Fruit fly (Drosophila melanogaster) whole organism, embryonic: Measurements from ENCODE around the gene CG4955.

ENCODE experiments used
- Asciz ChIP-seq: fragments of 200-800 bp; sonication (Bioruptor generic); optimal IDR thresholded peaks from 2 replicates; lab custom pipeline; 2017; ENCODE audit warnings: missing biosample characterization, mild to moderate bottlenecking, missing genetic modification characterization, missing genetic modification reagents
- BtbVII ChIP-seq: fragments of 200-800 bp; sonication (Bioruptor generic); optimal IDR thresholded peaks from 3 replicates; lab custom pipeline; 2017; ENCODE audit warnings: missing biosample characterization, mild to moderate bottlenecking, missing genetic modification characterization
- CG1024 ChIP-seq: fragments of 200-800 bp; sonication (Bioruptor generic); IDR thresholded peaks from 2 replicates; pipeline ENCODE4 v1.3.6; 2022; ENCODE audit warnings: missing biosample characterization, missing genetic modification characterization
- CG11504 ChIP-seq: fragments of 200-800 bp; sonication (Bioruptor generic); optimal IDR thresholded peaks from 3 replicates; lab custom pipeline; 2019; ENCODE audit warnings: missing biosample characterization, mild to moderate bottlenecking, missing genetic modification characterization, moderate library complexity
- CG14050 ChIP-seq: fragments of 200-800 bp; sonication (Bioruptor generic); IDR thresholded peaks from 3 replicates; pipeline ENCODE4 v1.3.6; 2022; ENCODE audit warnings: missing biosample characterization, missing genetic modification characterization
- CG1603 ChIP-seq: fragments of 200-800 bp; sonication (Bioruptor generic); optimal IDR thresholded peaks from 2 replicates; lab custom pipeline; 2019; ENCODE audit warnings: missing biosample characterization, mild to moderate bottlenecking, missing genetic modification characterization, moderate library complexity
- CG16813 ChIP-seq: fragments of 200-800 bp; sonication (Bioruptor generic); IDR thresholded peaks from 3 replicates; pipeline ENCODE4 v1.3.6; 2022; ENCODE audit warnings: missing biosample characterization, missing genetic modification characterization; ENCODE audit not compliant: partially characterized antibody
- CG16863 ChIP-seq: fragments of 200-800 bp; sonication (Bioruptor generic); optimal IDR thresholded peaks from 3 replicates; lab custom pipeline; 2016; ENCODE audit warnings: missing biosample characterization, missing genetic modification characterization
- CG2889 ChIP-seq: fragments of 200-800 bp; sonication (Bioruptor generic); IDR thresholded peaks from 3 replicates; pipeline ENCODE4 v1.3.6; 2022; ENCODE audit warnings: missing biosample characterization, missing genetic modification characterization
- CG3163 ChIP-seq: fragments of 200-800 bp; sonication (Bioruptor generic); optimal IDR thresholded peaks from 3 replicates; lab custom pipeline; 2016; ENCODE audit warnings: missing biosample characterization, missing genetic modification characterization
- CG34224 ChIP-seq: fragments of 200-800 bp; sonication (Bioruptor generic); IDR thresholded peaks from 3 replicates; pipeline ENCODE4 v1.3.6; 2022; ENCODE audit warnings: missing biosample characterization, missing genetic modification characterization; ENCODE audit not compliant: partially characterized antibody
- CG4820 ChIP-seq: fragments of 200-800 bp; sonication (Bioruptor generic); optimal IDR thresholded peaks from 3 replicates; lab custom pipeline; 2016; ENCODE audit warnings: missing biosample characterization, missing genetic modification characterization
- CG6654 ChIP-seq: fragments of 200-800 bp; sonication (Bioruptor generic); optimal IDR thresholded peaks from 2 replicates; lab custom pipeline; 2017; ENCODE audit warnings: missing biosample characterization, mild to moderate bottlenecking, missing genetic modification characterization
- CG6765 ChIP-seq: fragments of 200-800 bp; sonication (Bioruptor generic); optimal IDR thresholded peaks from 3 replicates; lab custom pipeline; 2017; ENCODE audit warnings: missing biosample characterization, mild to moderate bottlenecking, missing genetic modification characterization
- CG7372 ChIP-seq: fragments of 200-800 bp; sonication (Bioruptor generic); IDR thresholded peaks from 2 replicates; pipeline ENCODE4 v1.3.6; 2022; ENCODE audit warnings: missing biosample characterization, missing genetic modification characterization
- CG7556 ChIP-seq: fragments of 200-800 bp; sonication (Bioruptor generic); optimal IDR thresholded peaks from 2 replicates; lab custom pipeline; 2017; ENCODE audit warnings: missing biosample characterization, mild to moderate bottlenecking, missing genetic modification characterization
- CG7786 ChIP-seq: fragments of 200-800 bp; sonication (Bioruptor generic); optimal IDR thresholded peaks from 2 replicates; lab custom pipeline; 2016; ENCODE audit warnings: missing biosample characterization, missing genetic modification characterization
- CG7928 ChIP-seq: fragments of 200-800 bp; sonication (Bioruptor generic); optimal IDR thresholded peaks from 2 replicates; lab custom pipeline; 2017; ENCODE audit warnings: missing biosample characterization, mild to moderate bottlenecking, missing genetic modification characterization
- CG9215 ChIP-seq: fragments of 200-800 bp; sonication (Bioruptor generic); IDR thresholded peaks from 2 replicates; pipeline ENCODE4 v1.3.6; 2022; ENCODE audit warnings: missing biosample characterization, missing genetic modification characterization
- CG9437 ChIP-seq: fragments of 200-800 bp; sonication (Bioruptor generic); optimal IDR thresholded peaks from 2 replicates; lab custom pipeline; 2018; ENCODE audit warnings: missing biosample characterization, mild to moderate bottlenecking, missing genetic modification characterization
- D19A ChIP-seq: fragments of 200-800 bp; optimal IDR thresholded peaks from 3 replicates; lab custom pipeline; 2019; ENCODE audit warnings: missing biosample characterization, mild to moderate bottlenecking, missing genetic modification characterization, moderate library complexity
- D19B ChIP-seq: fragments of 200-800 bp; sonication (Bioruptor generic); optimal IDR thresholded peaks from 2 replicates; lab custom pipeline; 2017; ENCODE audit warnings: missing biosample characterization, mild to moderate bottlenecking, missing genetic modification characterization
- Dfd ChIP-seq, 2 experiments: fragments of >200 bp; optimal IDR thresholded peaks; 2 replicates each; lab custom pipeline; 2017; ENCODE audit warnings: missing biosample characterization in 2 of 2, missing genetic modification characterization in 2 of 2
- Drgx ChIP-seq: fragments of 200-800 bp; sonication (Bioruptor generic); IDR thresholded peaks from 2 replicates; pipeline ENCODE4 v1.3.6; 2022; ENCODE audit warnings: missing biosample characterization, missing genetic modification characterization
- Hand ChIP-seq: fragments of 200-800 bp; sonication (Bioruptor generic); optimal IDR thresholded peaks from 2 replicates; lab custom pipeline; 2017; ENCODE audit warnings: mild to moderate bottlenecking, missing biosample characterization, missing genetic modification reagents, missing genetic modification characterization
- Lpt ChIP-seq: fragments of >200 bp; optimal IDR thresholded peaks from 2 replicates; lab custom pipeline; 2018; ENCODE audit warnings: missing biosample characterization, missing genetic modification characterization
- MESR4 ChIP-seq: fragments of 200-800 bp; sonication (Bioruptor generic); optimal IDR thresholded peaks from 2 replicates; lab custom pipeline; 2018; ENCODE audit warnings: missing biosample characterization, mild to moderate bottlenecking, missing genetic modification characterization, moderate library complexity
- MTF-1 ChIP-seq: fragments of 200-800 bp; sonication (Bioruptor generic); optimal IDR thresholded peaks from 2 replicates; lab custom pipeline; 2018; ENCODE audit warnings: missing biosample characterization, mild to moderate bottlenecking, missing genetic modification characterization, borderline replicate concordance
- Max ChIP-seq: fragments of 200-800 bp; sonication (Bioruptor generic); optimal IDR thresholded peaks from 2 replicates; lab custom pipeline; 2016; ENCODE audit warnings: missing biosample characterization, mild to moderate bottlenecking, missing genetic modification characterization
- Med ChIP-seq: fragments of 200-800 bp; sonication (Bioruptor generic); peaks from one replicate; lab custom pipeline; 2016; ENCODE audit warnings: missing biosample characterization, missing genetic modification characterization, mild to moderate bottlenecking, inconsistent platforms, moderate library complexity
- NK7.1 ChIP-seq: fragments of 200-800 bp; sonication (Bioruptor generic); optimal IDR thresholded peaks from 3 replicates; lab custom pipeline; 2016; ENCODE audit warnings: missing biosample characterization, missing genetic modification characterization
- NfI ChIP-seq: fragments of 200-800 bp; sonication (Bioruptor generic); optimal IDR thresholded peaks from 3 replicates; lab custom pipeline; 2018; ENCODE audit warnings: missing biosample characterization, mild to moderate bottlenecking, missing genetic modification characterization, moderate library complexity
- PHDP ChIP-seq: fragments of 200-800 bp; sonication (Bioruptor generic); optimal IDR thresholded peaks from 3 replicates; lab custom pipeline; 2018; ENCODE audit warnings: missing biosample characterization, mild to moderate bottlenecking, missing genetic modification characterization, moderate library complexity
- Ravus ChIP-seq: fragments of 200-800 bp; sonication (Bioruptor generic); IDR thresholded peaks from 2 replicates; pipeline ENCODE4 v1.3.6; 2022; ENCODE audit warnings: missing biosample characterization, missing genetic modification characterization
- amos ChIP-seq: fragments of 200-800 bp; sonication (Bioruptor generic); IDR thresholded peaks from 2 replicates; pipeline ENCODE4 v1.3.6; 2022; ENCODE audit warnings: missing biosample characterization, missing genetic modification characterization; ENCODE audit not compliant: partially characterized antibody
- ato ChIP-seq: fragments of 200-800 bp; sonication (Bioruptor generic); IDR thresholded peaks from 2 replicates; pipeline ENCODE4 v1.3.6; 2022; ENCODE audit warnings: missing biosample characterization, missing genetic modification characterization; ENCODE audit not compliant: partially characterized antibody
- bowl ChIP-seq: fragments of 200-800 bp; sonication (Bioruptor generic); IDR thresholded peaks from 2 replicates; pipeline ENCODE4 v1.3.6; 2022; ENCODE audit warnings: missing biosample characterization, missing genetic modification characterization
- ci ChIP-seq: fragments of 200-800 bp; sonication (Bioruptor generic); IDR thresholded peaks from 3 replicates; pipeline ENCODE4 v1.3.6; 2022; ENCODE audit warnings: missing biosample characterization, missing genetic modification characterization
- ewg ChIP-seq: fragments of 200-800 bp; sonication (Bioruptor generic); optimal IDR thresholded peaks from 3 replicates; lab custom pipeline; 2017; ENCODE audit warnings: mild to moderate bottlenecking, missing biosample characterization, missing genetic modification reagents, missing genetic modification characterization
- exex ChIP-seq: fragments of 200-800 bp; sonication (Bioruptor generic); optimal IDR thresholded peaks from 4 replicates; lab custom pipeline; 2018; ENCODE audit warnings: missing biosample characterization, mild to moderate bottlenecking, missing genetic modification characterization, moderate library complexity
- fd96Cb ChIP-seq: fragments of 200-800 bp; sonication (Bioruptor generic); optimal IDR thresholded peaks from 2 replicates; lab custom pipeline; 2018; ENCODE audit warnings: missing biosample characterization, mild to moderate bottlenecking, missing genetic modification characterization, moderate library complexity
- gro ChIP-seq: fragments of 200-800 bp; sonication (Bioruptor generic); optimal IDR thresholded peaks from 2 replicates; lab custom pipeline; 2016; ENCODE audit warnings: missing biosample characterization, missing genetic modification characterization
- jumu ChIP-seq: fragments of 200-800 bp; sonication (Bioruptor generic); optimal IDR thresholded peaks from 3 replicates; lab custom pipeline; 2016; ENCODE audit warnings: missing biosample characterization, missing genetic modification characterization
- lmd ChIP-seq: fragments of 200-800 bp; sonication (Bioruptor generic); IDR thresholded peaks from 2 replicates; pipeline ENCODE4 v1.3.6; 2022; ENCODE audit warnings: missing biosample characterization, missing genetic modification characterization
- peb ChIP-seq: fragments of 200-800 bp; sonication (Bioruptor generic); IDR thresholded peaks from 2 replicates; pipeline ENCODE4 v1.3.6; 2022; ENCODE audit warnings: missing biosample characterization, missing genetic modification characterization
- pros ChIP-seq: fragments of 200-800 bp; sonication (Bioruptor generic); optimal IDR thresholded peaks from 3 replicates; lab custom pipeline; 2019; ENCODE audit warnings: missing biosample characterization, mild to moderate bottlenecking, missing genetic modification characterization, moderate library complexity
- sd ChIP-seq: fragments of 200-800 bp; sonication (Bioruptor generic); optimal IDR thresholded peaks from 3 replicates; lab custom pipeline; 2018; ENCODE audit warnings: missing biosample characterization, mild to moderate bottlenecking, missing genetic modification characterization, moderate library complexity
- sug ChIP-seq: fragments of 200-800 bp; optimal IDR thresholded peaks from 2 replicates; lab custom pipeline; 2019; ENCODE audit warnings: missing biosample characterization, mild to moderate bottlenecking, missing genetic modification characterization, moderate library complexity

The CG4955 gene

DNA sequence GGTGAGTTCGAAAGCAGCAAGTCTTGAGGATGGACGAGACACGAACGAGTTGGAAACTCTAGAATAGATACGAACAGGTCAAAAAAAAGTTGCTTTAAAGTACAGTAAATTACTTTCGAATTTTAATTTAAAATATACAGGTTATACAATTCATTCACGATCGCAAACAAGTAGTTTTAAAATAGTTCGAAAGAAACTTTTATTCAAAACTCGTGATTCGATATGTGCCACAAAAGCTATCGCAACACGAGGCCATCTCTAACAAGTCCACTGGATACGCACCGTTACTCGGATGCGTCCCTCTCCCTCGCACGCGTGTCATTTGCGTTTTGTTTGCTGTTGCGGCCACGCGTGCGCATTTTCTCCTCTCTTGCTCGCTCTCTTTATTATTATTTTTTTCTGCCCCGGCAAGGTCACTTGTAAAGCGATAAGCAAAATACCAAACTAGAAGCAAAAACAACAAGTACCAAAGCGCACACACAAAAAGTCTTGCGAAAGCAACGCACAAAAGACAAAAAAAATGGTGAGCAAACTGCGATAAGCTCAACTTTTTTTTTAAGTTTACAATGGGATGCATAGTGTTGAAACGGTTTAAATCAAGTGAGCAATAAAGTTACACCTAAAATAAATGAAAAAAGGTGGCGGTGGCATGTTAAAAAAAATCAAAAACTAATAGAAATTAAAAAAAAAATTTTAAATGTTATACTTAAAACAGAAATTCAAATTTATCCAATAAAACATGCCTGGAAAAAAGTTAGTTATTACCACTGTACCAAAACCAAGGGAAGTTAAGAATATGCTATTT, 44.0 kb downstream of the CG4955 start (continued):
- TF ChIP-seq CG3163 (GFP tag; lab: Kevin White, UChicago) (peak; percentile 39), CG7928 (GFP tag; lab: Kevin White, UChicago) (peak; percentile 3), Dfd (GFP tag; optimal IDR thresholded peaks at IDR 0.05; lab: Kevin White, UChicago) (no peak), BtbVII (GFP tag; lab: Kevin White, UChicago) (peak; percentile 86), Drgx (GFP tag; lab: Robert Waterston, UW) (peak; percentile 26; the same call in 1 of the 2 replicates), D19A (tag; lab: Kevin White, UChicago) (peak; percentile 87), CG14050 (GFP tag; lab: Robert Waterston, UW) (peak; percentile 72), NK7.1 (GFP tag; lab: Kevin White, UChicago) (no peak), ewg (GFP tag; lab: Kevin White, UChicago) (peak; percentile 78), MTF-1 (GFP tag; lab: Kevin White, UChicago) (peak; percentile 34), NfI (GFP tag; lab: Kevin White, UChicago) (peak; percentile 56), peb (GFP tag; lab: Robert Waterston, UW) (peak; percentile 36; the same call in 1 of the 2 replicates), fd96Cb (tag; lab: Kevin White, UChicago) (peak; percentile 56), CG9437 (GFP tag; lab: Kevin White, UChicago) (peak; percentile 13), CG16813 (GFP tag; lab: Robert Waterston, UW) (peak; percentile 94), PHDP (tag; lab: Kevin White, UChicago) (peak; percentile 68), Max (GFP tag; lab: Kevin White, UChicago) (peak; percentile 9), pros (GFP tag; lab: Kevin White, UChicago) (peak; percentile 22), MESR4 (GFP tag; lab: Kevin White, UChicago) (no peak), ci (GFP tag; lab: Robert Waterston, UW) (peak; percentile 73), Lpt (no peak), CG7786 (GFP tag; lab: Kevin White, UChicago) (peak; percentile 13), CG7556 (GFP tag; lab: Kevin White, UChicago) (peak; percentile 62), ato (GFP tag; lab: Robert Waterston, UW) (peak; percentile 77), CG16863 (GFP tag; lab: Kevin White, UChicago) (peak; percentile 26), sug (tag; lab: Kevin White, UChicago) (peak; percentile 60), CG9215 (peak; percentile 47), Ravus (GFP tag; lab: Robert Waterston, UW) (peak; percentile 22; the same call in 1 of the 2 replicates), gro (GFP tag; lab: Kevin White, UChicago) (peak; percentile 41), CG6765 (GFP tag; lab: Kevin White, UChicago) (peak; percentile 67), Hand (GFP tag; lab: Kevin White, UChicago) (peak; percentile 58), CG7372 (GFP tag; lab: Robert Waterston, UW) (peak; percentile 71), CG6654 (GFP tag; lab: Kevin White, UChicago) (peak; percentile 40), bowl (GFP tag; lab: Robert Waterston, UW) (peak; percentile 70), CG1603 (peak; percentile 33), CG4820 (GFP tag; lab: Kevin White, UChicago) (peak; percentile 27), lmd (GFP tag; lab: Robert Waterston, UW) (peak; percentile 80), sd (peak; percentile 86), CG11504 (tag; lab: Kevin White, UChicago) (peak; percentile 78), amos (GFP tag; lab: Robert Waterston, UW) (peak; percentile 90), Med (GFP tag; lab: Kevin White, UChicago) (peak; percentile 83), exex (tag; lab: Kevin White, UChicago) (peak; percentile 62), jumu (peak; percentile 34), D19B (GFP tag; lab: Kevin White, UChicago) (peak; percentile 52), Asciz (GFP tag; lab: Kevin White, UChicago) (peak; percentile 22), CG34224 (GFP tag; lab: Robert Waterston, UW) (peak; percentile 91), CG1024 (peak; percentile 37; the same call in 1 of the 2 replicates), CG2889 (GFP tag; lab: Robert Waterston, UW) (peak; percentile 69; the same call in 2 of the 3 replicates)
